Fruit fly (Drosophila melanogaster): ENCODE measurements around the gene Pgam5.

Pgam5 gene

DNA sequence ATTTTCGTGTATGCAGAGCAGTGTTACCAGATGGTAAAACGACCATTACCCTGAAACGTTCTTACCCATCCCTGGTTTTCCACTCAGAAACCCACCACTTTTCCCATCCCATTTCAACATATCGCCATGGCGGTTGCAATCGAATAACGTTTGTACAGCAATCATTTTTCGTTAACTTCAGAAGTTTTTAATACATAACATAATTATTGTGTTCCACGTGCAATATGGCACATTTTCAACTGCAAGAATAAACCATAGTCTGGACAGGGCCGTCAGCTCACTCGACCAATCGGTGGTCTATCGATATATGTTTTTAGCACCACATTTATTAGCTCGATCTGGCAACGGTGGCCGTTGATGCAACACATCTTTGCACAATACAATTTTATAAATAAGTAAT is 16.6 kb upstream of the Pgam5 start, which contains the start of the genes trr and mRpL16 (continued):
- no peak for TF ChIP-seq fu2 (GFP tag; optimal IDR thresholded peaks at IDR 0.05)
- no peak for TF ChIP-seq CG6854 (GFP tag; optimal IDR thresholded peaks at IDR 0.05)
- TF ChIP-seq CG4730 (GFP tag; IDR thresholded peaks at IDR 0.05): no peak
- TF ChIP-seq Camta (GFP tag; optimal IDR thresholded peaks at IDR 0.05): no peak
- TF ChIP-seq CG8359 (GFP tag; optimal IDR thresholded peaks at IDR 0.05; ENCODE audit: borderline replicate concordance): no peak
- TF ChIP-seq pnt (GFP tag; optimal IDR thresholded peaks at IDR 0.05): peak; percentile 3
- no peak for TF ChIP-seq gsb-n (tag; optimal IDR thresholded peaks at IDR 0.05)
- TF ChIP-seq so (GFP tag; IDR thresholded peaks at IDR 0.05): no peak
- peak; percentile 80 for TF ChIP-seq knrl (GFP tag; IDR thresholded peaks at IDR 0.05; ENCODE audit: partially characterized antibody)
- TF ChIP-seq CG7745 (tag; optimal IDR thresholded peaks at IDR 0.05): no peak
- TF ChIP-seq CG13287 (GFP tag; IDR thresholded peaks at IDR 0.05; ENCODE audit: partially characterized antibody): peak; percentile 82
- peak; percentile 24 for TF ChIP-seq CG12155 (GFP tag; optimal IDR thresholded peaks at IDR 0.05)
- peak; percentile 32 for TF ChIP-seq tin (GFP tag; optimal IDR thresholded peaks at IDR 0.05)
- peak; percentile 44; the same call in 1 of the 2 replicates for TF ChIP-seq CG9215 (GFP tag; IDR thresholded peaks at IDR 0.05)
- peak; percentile 32 for TF ChIP-seq CG17186 (GFP tag; optimal IDR thresholded peaks at IDR 0.05)
- no peak for TF ChIP-seq zf30C (GFP tag; optimal IDR thresholded peaks at IDR 0.05)
- TF ChIP-seq lov (optimal IDR thresholded peaks at IDR 0.05): no peak
- no peak for TF ChIP-seq lov (GFP tag; IDR thresholded peaks at IDR 0.05)
- no peak for TF ChIP-seq ATbp (GFP tag; optimal IDR thresholded peaks at IDR 0.05)
- TF ChIP-seq gcm2 (GFP tag; optimal IDR thresholded peaks at IDR 0.05): no peak
- no peak for TF ChIP-seq Six4 (GFP tag; optimal IDR thresholded peaks at IDR 0.05)
- peak; percentile 77 for TF ChIP-seq CG14710 (tag; optimal IDR thresholded peaks at IDR 0.05)
- TF ChIP-seq run (tag; optimal IDR thresholded peaks at IDR 0.05): no peak
- TF ChIP-seq twi (tag; optimal IDR thresholded peaks at IDR 0.05): peak; percentile 39
- TF ChIP-seq CG1832 (GFP tag; optimal IDR thresholded peaks at IDR 0.05): no peak
- TF ChIP-seq Poxn (GFP tag; IDR thresholded peaks at IDR 0.05): no peak
- peak; percentile 44 for TF ChIP-seq CG15696 (tag; optimal IDR thresholded peaks at IDR 0.05)
- no peak for TF ChIP-seq D (optimal IDR thresholded peaks at IDR 0.05)
- TF ChIP-seq D (GFP tag; optimal IDR thresholded peaks at IDR 0.05): no peak
- TF ChIP-seq CG8281 (tag; optimal IDR thresholded peaks at IDR 0.05): no peak
- TF ChIP-seq Hey (tag; optimal IDR thresholded peaks at IDR 0.05): no peak
- TF ChIP-seq Sry-δ (GFP tag; optimal IDR thresholded peaks at IDR 0.05): peak; percentile 80
- TF ChIP-seq ftz-f1 (GFP tag; optimal IDR thresholded peaks at IDR 0.05): no peak
- TF ChIP-seq yki (optimal IDR thresholded peaks at IDR 0.05): no peak
- TF ChIP-seq dmrt11E (tag; optimal IDR thresholded peaks at IDR 0.05): peak; percentile 31
- TF ChIP-seq Aef1 (GFP tag; IDR thresholded peaks at IDR 0.05): no peak
- no peak for TF ChIP-seq Mes4 (GFP tag; optimal IDR thresholded peaks at IDR 0.05)
- TF ChIP-seq pfk (GFP tag; optimal IDR thresholded peaks at IDR 0.05): no peak
- TF ChIP-seq gfzf (GFP tag; optimal IDR thresholded peaks at IDR 0.05): peak; percentile 75
- no peak for TF ChIP-seq disco-r (GFP tag; optimal IDR thresholded peaks at IDR 0.05)
- peak; percentile 64 for TF ChIP-seq slbo (GFP tag; IDR thresholded peaks at IDR 0.05)
- TF ChIP-seq Lim3 (GFP tag; IDR thresholded peaks at IDR 0.05): no peak
- no peak for TF ChIP-seq dan (GFP tag; IDR thresholded peaks at IDR 0.05)
- no peak for TF ChIP-seq Bteb2 (GFP tag; optimal IDR thresholded peaks at IDR 0.05)
- peak; percentile 26 for TF ChIP-seq CG8388 (GFP tag; optimal IDR thresholded peaks at IDR 0.05)
- no peak for TF ChIP-seq Neu2 (GFP tag; optimal IDR thresholded peaks at IDR 0.05; ENCODE audit: borderline replicate concordance)
- TF ChIP-seq Eip74EF (GFP tag; optimal IDR thresholded peaks at IDR 0.05): no peak
- no peak for TF ChIP-seq CG7987 (GFP tag; optimal IDR thresholded peaks at IDR 0.05)
- TF ChIP-seq Usf (GFP tag; optimal IDR thresholded peaks at IDR 0.05): no peak
- TF ChIP-seq klu (GFP tag; IDR thresholded peaks at IDR 0.05): no peak
- TF ChIP-seq CG1603 (tag; optimal IDR thresholded peaks at IDR 0.05): peak; percentile 85
- TF ChIP-seq kni (GFP tag; optimal IDR thresholded peaks at IDR 0.05): no peak

Measured in whole organism, embryonic.